Worm (Caenorhabditis elegans): Measurements from ENCODE around the gene F36H9.4.

DNA sequence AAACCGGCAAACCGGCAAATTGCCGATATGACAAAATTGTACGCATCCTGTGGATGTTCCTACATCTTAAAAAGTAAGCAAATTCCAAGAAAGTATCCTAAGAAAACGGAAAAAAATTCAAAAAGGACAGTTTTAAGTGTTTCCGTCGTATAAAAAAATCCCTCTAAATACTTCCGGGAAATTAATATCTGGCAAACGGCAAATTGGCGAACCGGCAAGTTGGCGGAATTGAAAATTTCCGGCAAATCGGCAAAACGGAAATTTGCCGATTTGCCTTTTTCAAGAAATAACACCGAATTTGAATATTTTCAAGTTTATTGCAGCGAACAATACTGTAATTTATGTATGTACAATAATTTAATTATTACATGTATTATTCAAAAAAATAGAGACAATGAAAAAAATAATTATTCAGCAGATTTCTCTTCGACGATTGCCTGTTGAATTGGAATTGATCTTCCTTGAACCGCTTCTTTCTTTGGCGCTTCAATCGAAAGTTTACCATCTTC is 25.1 kb upstream of the F36H9.4 start:
- TF ChIP-seq nhr-21 (tag; optimal IDR thresholded peaks at IDR 0.05) (no peak), ceh-82 (tag; optimal IDR thresholded peaks at IDR 0.05) (no peak), elt-3 (tag; optimal IDR thresholded peaks at IDR 0.05) (no peak)

All from whole organism, L2 larva.